Worm (Caenorhabditis elegans): ENCODE data around the gene ssp-34.

DNA sequence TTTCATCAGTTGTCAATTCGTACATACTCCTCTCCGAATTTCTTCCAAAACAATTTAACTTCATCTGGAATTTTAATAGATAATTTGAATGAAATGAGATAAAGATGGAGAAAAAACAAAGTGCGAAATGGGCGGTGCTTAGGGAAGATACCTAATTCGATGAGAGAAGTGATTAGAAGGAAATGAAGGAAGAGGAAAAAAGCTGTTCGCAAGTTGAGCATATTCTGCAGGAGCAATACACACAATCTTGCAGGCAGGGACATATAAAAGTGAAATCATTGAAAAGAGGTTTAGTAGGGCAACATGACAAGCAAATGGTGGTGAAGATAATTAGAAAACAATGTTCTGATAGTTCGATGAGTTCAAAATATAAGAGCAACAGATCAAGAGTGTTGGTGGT, 26.7 kb downstream of the ssp-34 start, which contains the start of gene glb-21:
- no peak for TF ChIP-seq cog-1 (tag; optimal IDR thresholded peaks at IDR 0.05)
- no peak for TF ChIP-seq flt-1 (GFP tag; IDR thresholded peaks at IDR 0.05)

All from whole organism, midembryonic.